Fruit fly (Drosophila melanogaster) whole organism, prepupa: ENCODE measurements around the gene eIF3h.

Experiments
- CG10669 ChIP-seq: fragments of 200-800 bp; sonication (Bioruptor generic); optimal IDR thresholded peaks from 3 replicates; lab custom pipeline; 2018; ENCODE audit warnings: missing biosample characterization, mild to moderate bottlenecking, missing genetic modification characterization, moderate library complexity
- CG11902 ChIP-seq: fragments of 200-800 bp; sonication (Bioruptor generic); optimal IDR thresholded peaks from 3 replicates; lab custom pipeline; 2016; ENCODE audit warnings: missing biosample characterization, missing genetic modification characterization
- CG15336 ChIP-seq: fragments of 200-800 bp; sonication (Bioruptor generic); IDR thresholded peaks from 2 replicates; pipeline ENCODE4 v1.3.6; 2022; ENCODE audit warnings: missing biosample characterization, missing genetic modification characterization
- CG4318 ChIP-seq: fragments of 200-800 bp; sonication (Bioruptor generic); optimal IDR thresholded peaks from 3 replicates; lab custom pipeline; 2017; ENCODE audit warnings: missing biosample characterization, mild to moderate bottlenecking, missing genetic modification characterization
- CG6276 ChIP-seq: fragments of 200-800 bp; sonication (Bioruptor generic); optimal IDR thresholded peaks from 2 replicates; lab custom pipeline; 2017; ENCODE audit warnings: missing biosample characterization, mild to moderate bottlenecking, missing genetic modification characterization
- CG6792 ChIP-seq: fragments of 200-800 bp; sonication (Bioruptor generic); optimal IDR thresholded peaks from 3 replicates; lab custom pipeline; 2016; ENCODE audit warnings: missing biosample characterization, missing genetic modification characterization
- CG8319 ChIP-seq: fragments of 200-800 bp; sonication (Bioruptor generic); optimal IDR thresholded peaks from 3 replicates; lab custom pipeline; 2016; ENCODE audit warnings: missing biosample characterization, missing genetic modification characterization
- Met ChIP-seq: fragments of 200-800 bp; sonication (Bioruptor generic); optimal IDR thresholded peaks from 3 replicates; lab custom pipeline; 2016; ENCODE audit warnings: missing biosample characterization, missing genetic modification characterization
- Sox102F ChIP-seq: fragments of 200-800 bp; sonication (Bioruptor generic); optimal IDR thresholded peaks from 2 replicates; lab custom pipeline; 2016; ENCODE audit warnings: missing biosample characterization, mild to moderate bottlenecking, missing genetic modification characterization
- fd59A ChIP-seq: fragments of 200-800 bp; sonication (Bioruptor generic); optimal IDR thresholded peaks from 2 replicates; lab custom pipeline; 2017; ENCODE audit warnings: missing biosample characterization, mild to moderate bottlenecking, missing genetic modification characterization, missing genetic modification reagents
- fd85E ChIP-seq: fragments of 200-800 bp; sonication (Bioruptor generic); optimal IDR thresholded peaks from 3 replicates; lab custom pipeline; 2016; ENCODE audit warnings: missing biosample characterization, missing genetic modification characterization

dm6 chr2L:5060952-5061478, 8.1 kb upstream of the eIF3h start:
- TF ChIP-seq CG6792 = peak; percentile 13
- no peak for TF ChIP-seq CG6276 (GFP tag; lab: Kevin White, UChicago)
- TF ChIP-seq CG8319 (GFP tag; lab: Kevin White, UChicago) = no peak
- TF ChIP-seq Sox102F (GFP tag; lab: Kevin White, UChicago) = no peak
- TF ChIP-seq Met = no peak
- no peak for TF ChIP-seq CG11902 (GFP tag; lab: Kevin White, UChicago)
- TF ChIP-seq fd59A (GFP tag; lab: Kevin White, UChicago) = no peak
- TF ChIP-seq CG15336 = 0 out of 2 replicates have a peak, but pooled peaks have one; percentile 21
- no peak for TF ChIP-seq CG4318
- no peak for TF ChIP-seq fd85E (GFP tag; lab: Kevin White, UChicago)
- no peak for TF ChIP-seq CG10669
